Fruit fly (Drosophila melanogaster) Kc167 (cell line): ENCODE results near the gene Rim.

Source experiments
- Myc ChIP-seq: fragments of >200 bp; optimal IDR thresholded peaks from 2 replicates; lab custom pipeline; 2017; ENCODE audit warnings: missing external identifiers
- Sin3A ChIP-seq: fragments of >200 bp; optimal IDR thresholded peaks from 2 replicates; lab custom pipeline; 2018; ENCODE audit warnings: missing external identifiers
- h ChIP-seq: fragments of >200 bp; optimal IDR thresholded peaks from 3 replicates; lab custom pipeline; 2018; ENCODE audit warnings: missing external identifiers
- insv ChIP-seq: fragments of >200 bp; optimal IDR thresholded peaks from 3 replicates; lab custom pipeline; 2018; ENCODE audit warnings: missing external identifiers
- psq ChIP-seq: fragments of >200 bp; optimal IDR thresholded peaks from 2 replicates; lab custom pipeline; 2017; ENCODE audit warnings: missing external identifiers
- ttk ChIP-seq: sonication (Bioruptor generic); optimal IDR thresholded peaks from 2 replicates; lab custom pipeline; 2017; ENCODE audit warnings: missing external identifiers

Gene Rim

dm6 chr3R:17948227-17949206, 32.1 kb upstream of the Rim start:
- TF ChIP-seq insv (lab: Kevin White, UChicago) (no peak), h (no peak), Sin3A (lab: Kevin White, UChicago) (no peak), Myc (no peak), ttk (lab: Kevin White, UChicago) (no peak), psq (no peak)

- TF ChIP-seq insv (lab: Kevin White, UChicago): no peak
- no peak for TF ChIP-seq ttk (lab: Kevin White, UChicago)
- no peak for TF ChIP-seq h
- TF ChIP-seq psq: no peak
- TF ChIP-seq Myc: no peak
- no peak for TF ChIP-seq Sin3A (lab: Kevin White, UChicago)
Measured at dm6 chr3R:17946246-17946645, 29.9 kb upstream of the Rim start.

- no peak for TF ChIP-seq insv (lab: Kevin White, UChicago)
- TF ChIP-seq Myc: no peak
- no peak for TF ChIP-seq h
- no peak for TF ChIP-seq Sin3A (lab: Kevin White, UChicago)
- TF ChIP-seq psq: no peak
- no peak for TF ChIP-seq ttk (lab: Kevin White, UChicago)
Measured at dm6 chr3R:17945753-17946152, 29.4 kb upstream of the Rim start.

- no peak for TF ChIP-seq ttk (lab: Kevin White, UChicago)
- no peak for TF ChIP-seq Sin3A (lab: Kevin White, UChicago)
- no peak for TF ChIP-seq insv (lab: Kevin White, UChicago)
- no peak for TF ChIP-seq h
- TF ChIP-seq psq: no peak
- no peak for TF ChIP-seq Myc
Measured at dm6 chr3R:17944296-17944695, 27.9 kb upstream of the Rim start.

- TF ChIP-seq insv (lab: Kevin White, UChicago): no peak
- TF ChIP-seq psq: no peak
- no peak for TF ChIP-seq ttk (lab: Kevin White, UChicago)
- no peak for TF ChIP-seq Sin3A (lab: Kevin White, UChicago)
- TF ChIP-seq Myc: no peak
- no peak for TF ChIP-seq h
Measured at dm6 chr3R:17943359-17944232, 27.2 kb upstream of the Rim start.

- TF ChIP-seq h (no peak), ttk (lab: Kevin White, UChicago) (no peak), psq (no peak), Myc (no peak), Sin3A (lab: Kevin White, UChicago) (no peak), insv (lab: Kevin White, UChicago) (no peak)
Measured at dm6 chr3R:17941086-17941485, 24.7 kb upstream of the Rim start.

- TF ChIP-seq ttk (lab: Kevin White, UChicago) (no peak), h (no peak), psq (no peak), insv (lab: Kevin White, UChicago) (no peak), Myc (no peak), Sin3A (lab: Kevin White, UChicago) (no peak)
Measured at dm6 chr3R:17938713-17939112, 22.3 kb upstream of the Rim start.

dm6 chr3R:17934752-17935151, 18.4 kb upstream of the Rim start:
- TF ChIP-seq h: no peak
- TF ChIP-seq Sin3A (lab: Kevin White, UChicago): no peak
- no peak for TF ChIP-seq ttk (lab: Kevin White, UChicago)
- TF ChIP-seq insv (lab: Kevin White, UChicago): no peak
- TF ChIP-seq psq: no peak
- no peak for TF ChIP-seq Myc

- no peak for TF ChIP-seq ttk (lab: Kevin White, UChicago)
- TF ChIP-seq Myc: no peak
- no peak for TF ChIP-seq insv (lab: Kevin White, UChicago)
- TF ChIP-seq h: no peak
- no peak for TF ChIP-seq Sin3A (lab: Kevin White, UChicago)
- TF ChIP-seq psq: no peak
Measured at dm6 chr3R:17932617-17933203, 16.3 kb upstream of the Rim start.

dm6 chr3R:17920265-17920664, 3.9 kb upstream of the Rim start:
- TF ChIP-seq ttk (lab: Kevin White, UChicago) (no peak), insv (lab: Kevin White, UChicago) (no peak), Sin3A (lab: Kevin White, UChicago) (no peak), h (no peak), Myc (no peak), psq (no peak)

- TF ChIP-seq Sin3A (lab: Kevin White, UChicago): no peak
Measured at dm6 chr3R:17919108-17919882, 2.9 kb upstream of the Rim start, which contains the start of gene cpo. cpo (plus strand) TSS chr3R:17919832.
